Worm (Caenorhabditis elegans) whole organism, L3 larva: ENCODE results near the gene kel-1.

Experiments used
- R02D3.7 ChIP-seq: fragments of 150-350 bp; optimal IDR thresholded peaks from 2 replicates; lab custom pipeline; 2014; ENCODE audit warnings: missing biosample characterization, missing genetic modification characterization
- aly-2 ChIP-seq: fragments of 150-350 bp; optimal IDR thresholded peaks from 2 replicates; lab custom pipeline; 2014; ENCODE audit warnings: missing biosample characterization, missing genetic modification characterization
- ceh-28 ChIP-seq: fragments of 150-350 bp; optimal IDR thresholded peaks from 2 replicates; lab custom pipeline; 2014; ENCODE audit warnings: missing biosample characterization, missing genetic modification reagents, missing genetic modification characterization
- ceh-82 ChIP-seq: fragments of 150-350 bp; optimal IDR thresholded peaks from 2 replicates; lab custom pipeline; 2014; ENCODE audit warnings: missing biosample characterization, missing genetic modification characterization
- daf-12 ChIP-seq: fragments of 150-350 bp; optimal IDR thresholded peaks from 2 replicates; lab custom pipeline; 2014; ENCODE audit warnings: missing biosample characterization, missing genetic modification reagents, missing genetic modification characterization
- egl-27 ChIP-seq: sonication (generic microtip); optimal IDR thresholded peaks from 4 replicates; lab custom pipeline; 2017; ENCODE audit warnings: missing biosample characterization, missing genetic modification reagents, missing genetic modification characterization
- egl-5 ChIP-seq: fragments of 150-350 bp; optimal IDR thresholded peaks from 2 replicates; lab custom pipeline; 2017; ENCODE audit warnings: missing biosample characterization, missing genetic modification reagents, missing genetic modification characterization, inconsistent platforms
- elt-2 ChIP-seq: sonication (generic microtip); optimal IDR thresholded peaks from 2 replicates; lab custom pipeline; 2016; ENCODE audit warnings: missing genetic modification reagents, mild to moderate bottlenecking, missing genetic modification characterization, missing compliant biosample characterization
- elt-3 ChIP-seq, 3 experiments: fragments of 150-350 bp in 1 of 3; sonication (generic microtip) in 2 of 3; optimal IDR thresholded peaks; 2 replicates in 2 of 3; 4 replicates in 1 of 3; lab custom pipeline; 2014 to 2017; ENCODE audit warnings: missing biosample characterization in 3 of 3, missing genetic modification characterization in 3 of 3
- eor-1 ChIP-seq, 2 experiments: fragments of 150-350 bp; optimal IDR thresholded peaks; 2 replicates each; lab custom pipeline; 2014 to 2018; ENCODE audit warnings: missing biosample characterization in 2 of 2, missing genetic modification characterization in 2 of 2
- fkh-10 ChIP-seq: sonication (generic microtip); optimal IDR thresholded peaks from 2 replicates; lab custom pipeline; 2017; ENCODE audit warnings: missing biosample characterization, missing genetic modification reagents, missing genetic modification characterization
- fos-1 ChIP-seq: fragments of 150-350 bp; optimal IDR thresholded peaks from 2 replicates; lab custom pipeline; 2014; ENCODE audit warnings: missing biosample characterization, missing genetic modification characterization
- hmg-11 ChIP-seq: sonication (generic microtip); optimal IDR thresholded peaks from 2 replicates; lab custom pipeline; 2016; ENCODE audit warnings: missing genetic modification characterization, missing compliant biosample characterization
- lin-15B ChIP-seq: fragments of 150-350 bp; optimal IDR thresholded peaks from 2 replicates; lab custom pipeline; 2014; ENCODE audit warnings: missing biosample characterization, missing genetic modification characterization
- lin-39 ChIP-seq: fragments of 150-350 bp; optimal IDR thresholded peaks from 2 replicates; lab custom pipeline; 2018; ENCODE audit warnings: missing biosample characterization, missing genetic modification reagents, missing genetic modification characterization
- lsy-12 ChIP-seq: sonication (generic microtip); optimal IDR thresholded peaks from 2 replicates; lab custom pipeline; 2016; ENCODE audit warnings: mild to moderate bottlenecking, missing genetic modification characterization, missing compliant biosample characterization
- mdl-1 ChIP-seq: fragments of 150-350 bp; optimal IDR thresholded peaks from 2 replicates; lab custom pipeline; 2014; ENCODE audit warnings: missing biosample characterization, missing genetic modification characterization
- mml-1 ChIP-seq: fragments of 150-350 bp; sonication (generic microtip); optimal IDR thresholded peaks from 3 replicates; lab custom pipeline; 2014; ENCODE audit warnings: missing biosample characterization, missing genetic modification characterization
- nfya-1 ChIP-seq: sonication (generic microtip); optimal IDR thresholded peaks from 2 replicates; lab custom pipeline; 2017; ENCODE audit warnings: missing genetic modification characterization, mild to moderate bottlenecking, missing compliant biosample characterization, antibody characterized with exemption, moderate library complexity; ENCODE audit not compliant: insufficient read depth
- nhr-11 ChIP-seq: fragments of 150-350 bp; optimal IDR thresholded peaks from 2 replicates; lab custom pipeline; 2014; ENCODE audit warnings: missing biosample characterization, missing genetic modification characterization
- nhr-12 ChIP-seq: fragments of 150-350 bp; optimal IDR thresholded peaks from 2 replicates; lab custom pipeline; 2014; ENCODE audit warnings: missing biosample characterization, missing genetic modification characterization
- nhr-23 ChIP-seq: fragments of 150-350 bp; optimal IDR thresholded peaks from 2 replicates; lab custom pipeline; 2014; ENCODE audit warnings: missing biosample characterization, missing genetic modification reagents, missing genetic modification characterization
- nhr-237 ChIP-seq: fragments of 150-350 bp; optimal IDR thresholded peaks from 2 replicates; lab custom pipeline; 2014; ENCODE audit warnings: missing biosample characterization, missing genetic modification characterization
- nhr-28 ChIP-seq: fragments of 150-350 bp; optimal IDR thresholded peaks from 2 replicates; lab custom pipeline; 2014; ENCODE audit warnings: missing biosample characterization, missing genetic modification characterization
- nhr-67 ChIP-seq: fragments of 150-350 bp; optimal IDR thresholded peaks from 2 replicates; lab custom pipeline; 2014; ENCODE audit warnings: missing biosample characterization, missing genetic modification characterization
- nhr-77 ChIP-seq: fragments of 150-350 bp; optimal IDR thresholded peaks from 2 replicates; lab custom pipeline; 2014; ENCODE audit warnings: missing biosample characterization, missing genetic modification characterization
- pha-4 ChIP-seq: fragments of 150-350 bp; optimal IDR thresholded peaks from 2 replicates; lab custom pipeline; 2014; ENCODE audit warnings: missing biosample characterization, missing genetic modification reagents, missing genetic modification characterization
- pqm-1 ChIP-seq: fragments of 150-350 bp; optimal IDR thresholded peaks from 2 replicates; lab custom pipeline; 2017; ENCODE audit warnings: missing biosample characterization, missing genetic modification characterization, inconsistent platforms
- sea-2 ChIP-seq: fragments of 150-350 bp; sonication (generic microtip); optimal IDR thresholded peaks from 4 replicates; lab custom pipeline; 2014; ENCODE audit warnings: missing biosample characterization, missing genetic modification reagents, missing genetic modification characterization
- skn-1 ChIP-seq: fragments of 150-350 bp; optimal IDR thresholded peaks from 2 replicates; lab custom pipeline; 2014; ENCODE audit warnings: missing biosample characterization, missing genetic modification characterization
- snpc-4 ChIP-seq: fragments of 150-350 bp; optimal IDR thresholded peaks from 2 replicates; lab custom pipeline; 2014; ENCODE audit warnings: missing biosample characterization, missing genetic modification characterization
- unc-39 ChIP-seq: sonication (generic microtip); optimal IDR thresholded peaks from 4 replicates; lab custom pipeline; 2017; ENCODE audit warnings: missing biosample characterization, missing genetic modification characterization
- ztf-4 ChIP-seq: fragments of 150-350 bp; optimal IDR thresholded peaks from 2 replicates; lab custom pipeline; 2014; ENCODE audit warnings: missing biosample characterization, missing genetic modification characterization

kel-1 gene

DNA sequence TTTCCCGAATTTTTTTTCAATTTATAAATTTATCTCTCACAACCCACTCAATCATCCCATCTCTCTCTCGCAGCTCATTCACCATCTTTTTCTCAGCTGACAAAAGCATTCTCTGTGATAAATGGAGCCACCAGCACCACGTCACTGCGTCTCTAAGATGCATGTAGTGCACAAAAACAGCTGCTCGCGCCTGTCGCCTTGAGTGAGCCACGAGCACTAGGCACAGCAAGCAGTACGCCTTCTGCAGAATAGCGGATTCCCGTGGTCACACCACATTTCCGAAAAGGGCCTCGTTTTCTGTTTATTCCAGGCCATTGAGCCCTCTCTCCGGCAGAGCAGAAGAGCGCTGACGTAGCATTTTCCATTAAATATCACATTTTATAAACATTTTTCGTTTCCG lies 24.8 kb downstream of the kel-1 start, which contains the start of gene F13D12.10:
F13D12.10 (plus strand) TSS at position 231 of the 400 bp plus-strand sequence.
- TF ChIP-seq hmg-11 (tag; lab: Kevin White, UChicago) (no peak), lin-39 (tag; lab: Kevin White, UChicago) (peak; percentile 55), nhr-237 (tag; lab: Kevin White, UChicago) (no peak), nfya-1 (peak; percentile 14)
- TF ChIP-seq, all 47 proteins: peak for 2

DNA sequence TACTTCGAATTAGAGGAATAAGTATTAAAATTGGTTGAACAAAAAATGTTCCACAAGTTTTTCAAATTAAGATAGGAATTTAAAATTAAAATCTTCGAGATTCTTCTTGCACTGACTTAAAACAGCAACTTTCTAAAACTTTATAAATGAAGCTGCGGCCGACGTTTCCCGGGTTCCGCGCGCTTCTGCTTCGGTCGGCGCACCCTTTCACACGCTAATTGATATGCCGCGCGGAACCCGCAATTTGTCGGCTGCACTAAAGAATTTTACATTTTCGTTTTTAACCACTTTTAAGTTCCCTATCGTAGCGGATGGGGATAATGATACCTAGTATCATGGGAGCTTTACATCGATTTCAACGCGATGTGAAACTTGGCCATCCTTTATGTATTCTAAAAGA lies 26.0 kb downstream of the kel-1 start:
- TF ChIP-seq snpc-4 (tag; lab: Kevin White, UChicago) (peak; percentile 50), skn-1 (tag; lab: Kevin White, UChicago) (no peak)
- TF ChIP-seq, all 47 proteins: peak for 1

DNA sequence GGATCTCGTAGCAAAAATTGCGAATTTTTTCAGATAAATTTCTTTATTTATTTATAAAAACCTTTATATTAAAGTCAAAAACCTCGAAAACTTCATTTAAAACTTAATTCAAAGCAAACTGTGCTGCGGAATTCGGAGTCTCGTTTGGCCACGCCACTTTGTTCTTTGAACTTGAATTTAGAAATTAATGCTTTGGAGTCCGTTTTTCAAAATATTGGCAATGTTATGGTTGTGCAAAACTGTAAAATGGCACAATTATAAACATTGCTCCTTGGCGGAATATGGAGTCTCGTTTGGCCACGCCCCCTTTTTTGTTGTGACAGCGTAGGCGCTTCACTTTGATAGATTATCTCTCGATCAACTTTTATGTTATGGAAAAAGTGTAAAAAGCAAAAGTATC lies 30.8 kb downstream of the kel-1 start:
- no peak for TF ChIP-seq nhr-28 (tag; lab: Kevin White, UChicago)
- no peak for TF ChIP-seq ceh-82
- TF ChIP-seq lin-15B (tag; lab: Kevin White, UChicago), result no peak
- no peak for TF ChIP-seq nhr-12 (tag; lab: Kevin White, UChicago)
- TF ChIP-seq elt-2 (tag; lab: Kevin White, UChicago), result no peak
- TF ChIP-seq nhr-77, result no peak
- no peak for TF ChIP-seq lsy-12 (tag; lab: Kevin White, UChicago)
- TF ChIP-seq nhr-11 (tag; lab: Kevin White, UChicago), result no peak
- TF ChIP-seq egl-5 (tag; lab: Kevin White, UChicago), result no peak
- no peak for TF ChIP-seq egl-27 (tag; lab: Kevin White, UChicago)
- no peak for TF ChIP-seq nhr-237 (tag; lab: Kevin White, UChicago)
- no peak for TF ChIP-seq nhr-67 (tag; lab: Kevin White, UChicago)
- no peak for TF ChIP-seq mml-1
- no peak for TF ChIP-seq lin-39 (tag; lab: Kevin White, UChicago)
- no peak for TF ChIP-seq mdl-1 (tag; lab: Kevin White, UChicago)

DNA sequence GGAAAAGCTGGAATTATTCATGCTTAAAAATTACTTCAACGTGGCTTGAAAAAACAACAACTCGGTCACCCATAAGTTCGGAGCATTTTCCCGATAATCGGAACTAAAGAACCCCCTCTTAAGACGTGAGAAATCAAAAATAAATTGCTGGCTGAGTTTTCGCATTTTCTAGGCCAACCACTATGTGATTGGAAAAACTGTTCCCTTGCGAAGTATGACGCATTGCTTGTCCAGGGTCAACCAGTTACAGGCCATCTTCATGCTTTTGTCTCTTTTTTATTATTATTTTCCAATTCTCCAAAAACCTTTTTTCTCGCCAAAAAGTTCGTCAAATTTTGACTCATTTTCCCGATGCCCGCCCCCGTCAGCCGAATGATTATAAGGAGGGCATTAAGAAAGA lies 31.4 kb downstream of the kel-1 start, which contains the start of gene F13D12.3:
F13D12.3 (plus strand) TSS at position 301 of the 400 bp plus-strand sequence.
- TF ChIP-seq daf-12 (no peak), elt-3 (tag; optimal IDR thresholded peaks at IDR 0.05; lab: Kevin White, UChicago) (no peak), aly-2 (tag; lab: Kevin White, UChicago) (no peak)

DNA sequence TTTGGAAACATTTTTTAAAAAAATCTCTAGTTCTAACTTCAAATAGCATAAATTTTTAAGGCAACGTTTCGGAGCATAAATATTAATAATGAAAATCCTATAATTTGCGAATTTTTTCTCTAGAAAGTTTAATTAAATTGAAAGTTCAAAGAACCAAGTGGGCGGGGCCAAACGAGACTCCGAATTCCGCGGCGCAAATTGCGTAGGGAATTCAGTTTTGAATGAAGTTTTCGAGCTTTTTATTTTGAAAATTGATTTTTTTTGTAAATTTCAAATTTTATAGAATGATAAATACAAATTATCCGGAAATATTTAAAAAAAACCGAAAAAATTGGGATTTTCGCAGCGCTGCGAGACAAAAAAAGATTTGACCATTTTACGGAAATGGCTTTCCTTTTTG lies 32.1 kb downstream of the kel-1 start:
- TF ChIP-seq lsy-12 (tag; lab: Kevin White, UChicago), result no peak
- TF ChIP-seq nhr-11 (tag; lab: Kevin White, UChicago), result no peak
- no peak for TF ChIP-seq unc-39 (tag; lab: Kevin White, UChicago)
- no peak for TF ChIP-seq ceh-28 (tag; lab: Kevin White, UChicago)
- no peak for TF ChIP-seq sea-2 (GFP tag; lab: Kevin White, UChicago)
- TF ChIP-seq, all 47 proteins: peak for 0

DNA sequence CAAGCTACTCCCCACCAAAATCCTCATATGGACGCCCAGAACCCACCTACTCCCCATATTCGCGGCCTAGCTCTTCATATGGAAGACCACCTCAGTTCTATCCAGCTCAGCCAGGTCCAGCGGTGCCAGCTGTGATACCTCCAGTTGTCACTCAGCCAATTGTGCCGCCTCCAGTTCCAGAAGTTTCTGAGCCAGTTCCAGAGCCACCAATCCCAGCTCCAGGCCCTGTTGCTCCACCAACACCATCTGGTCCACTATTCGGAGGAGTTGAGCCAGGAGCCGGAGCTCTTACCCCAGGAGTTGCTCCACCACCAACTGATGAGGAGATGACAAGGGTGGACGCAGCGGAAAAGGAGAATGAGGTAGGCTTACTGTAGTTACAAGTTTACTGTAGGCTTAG lies 32.9 kb downstream of the kel-1 start:
- TF ChIP-seq ztf-4 (tag; lab: Kevin White, UChicago), result no peak
- no peak for TF ChIP-seq eor-1 (tag; optimal IDR thresholded peaks at IDR 0.05; lab: Kevin White, UChicago)
- no peak for TF ChIP-seq R02D3.7 (tag; lab: Kevin White, UChicago)
- TF ChIP-seq nhr-23, result no peak
- TF ChIP-seq nhr-28 (tag; lab: Kevin White, UChicago), result no peak
- no peak for TF ChIP-seq pha-4 (tag; lab: Kevin White, UChicago)
- no peak for TF ChIP-seq fkh-10 (GFP tag; lab: Kevin White, UChicago)
- TF ChIP-seq aly-2 (tag; lab: Kevin White, UChicago), result no peak
- no peak for TF ChIP-seq pqm-1 (tag; lab: Kevin White, UChicago)
- TF ChIP-seq mml-1, result no peak
- no peak for TF ChIP-seq fos-1
- no peak for TF ChIP-seq nhr-12 (tag; lab: Kevin White, UChicago)
- TF ChIP-seq nhr-11 (tag; lab: Kevin White, UChicago), result no peak
- no peak for TF ChIP-seq lsy-12 (tag; lab: Kevin White, UChicago)
